Worm (Caenorhabditis elegans) whole organism, L4 larva: ENCODE results near the gene M01E10.3.

Experiments used
- F10B5.3 ChIP-seq: sonication (generic microtip); optimal IDR thresholded peaks from 2 replicates; lab custom pipeline; 2016; ENCODE audit warnings: mild to moderate bottlenecking, missing genetic modification characterization, missing compliant biosample characterization
- F49E8.2 ChIP-seq: sonication (generic microtip); optimal IDR thresholded peaks from 2 replicates; lab custom pipeline; 2016; ENCODE audit warnings: missing compliant biosample characterization, mild to moderate bottlenecking, missing genetic modification characterization, borderline replicate concordance
- T20F7.1 ChIP-seq: fragments of 200-800 bp; sonication (Bioruptor generic); optimal IDR thresholded peaks from 2 replicates; lab custom pipeline; 2018; ENCODE audit warnings: mild to moderate bottlenecking, missing genetic modification characterization, missing compliant biosample characterization
- Y48G9A.11 ChIP-seq: fragments of 200-800 bp; sonication (Bioruptor generic); IDR thresholded peaks from 2 replicates; pipeline ENCODE4 v1.3.6; 2022; ENCODE audit warnings: missing genetic modification reagents, missing genetic modification characterization, missing compliant biosample characterization
- Y5F2A.4 ChIP-seq: fragments of 200-800 bp; sonication (Bioruptor generic); optimal IDR thresholded peaks from 2 replicates; lab custom pipeline; 2018; ENCODE audit warnings: mild to moderate bottlenecking, missing genetic modification characterization, missing compliant biosample characterization
- arid-1 ChIP-seq: fragments of 200-800 bp; sonication (Bioruptor generic); conservative IDR thresholded peaks from 2 replicates; pipeline ENCODE4 v1.3.6; 2022; ENCODE audit warnings: missing genetic modification reagents, missing genetic modification characterization, missing compliant biosample characterization
- ceh-20 ChIP-seq: fragments of 200-800 bp; sonication (Bioruptor generic); IDR thresholded peaks from 2 replicates; pipeline ENCODE4 v1.3.6; 2022; ENCODE audit warnings: missing genetic modification reagents, missing genetic modification characterization, missing compliant biosample characterization
- ceh-32 ChIP-seq: sonication (generic microtip); optimal IDR thresholded peaks from 2 replicates; lab custom pipeline; 2016; ENCODE audit warnings: mild to moderate bottlenecking, missing genetic modification characterization, missing compliant biosample characterization; ENCODE audit not compliant: poor library complexity
- ceh-44 ChIP-seq: fragments of 200-800 bp; sonication (Bioruptor generic); IDR thresholded peaks from 2 replicates; pipeline ENCODE4 v1.3.6; 2022; ENCODE audit warnings: missing genetic modification reagents, missing genetic modification characterization, missing compliant biosample characterization
- ceh-82 ChIP-seq: sonication (generic microtip); optimal IDR thresholded peaks from 2 replicates; lab custom pipeline; 2017; ENCODE audit warnings: missing biosample characterization, missing genetic modification characterization
- dmd-6 ChIP-seq: fragments of 200-800 bp; sonication (Bioruptor generic); IDR thresholded peaks from 2 replicates; pipeline ENCODE4 v1.3.6; 2022; ENCODE audit warnings: missing genetic modification reagents, missing genetic modification characterization, missing compliant biosample characterization
- dmd-8 ChIP-seq: fragments of 200-800 bp; sonication (Bioruptor generic); IDR thresholded peaks from 2 replicates; pipeline ENCODE4 v1.3.6; 2022; ENCODE audit warnings: missing genetic modification characterization, missing compliant biosample characterization
- dpl-1 ChIP-seq: fragments of 150-350 bp; optimal IDR thresholded peaks from 2 replicates; lab custom pipeline; 2014; ENCODE audit warnings: missing biosample characterization, missing genetic modification reagents, missing genetic modification characterization
- dve-1 ChIP-seq: sonication (generic microtip); optimal IDR thresholded peaks from 2 replicates; lab custom pipeline; 2017; ENCODE audit warnings: antibody characterized with exemption, mild to moderate bottlenecking, missing genetic modification characterization, missing compliant biosample characterization; ENCODE audit not compliant: insufficient read depth
- egl-27 ChIP-seq: sonication (generic microtip); optimal IDR thresholded peaks from 3 replicates; lab custom pipeline; 2017; ENCODE audit warnings: missing biosample characterization, missing genetic modification reagents, missing genetic modification characterization
- fkh-10 ChIP-seq: fragments of 150-350 bp; optimal IDR thresholded peaks from 2 replicates; lab custom pipeline; 2014; ENCODE audit warnings: missing biosample characterization, missing genetic modification reagents, missing genetic modification characterization
- fos-1 ChIP-seq: fragments of 150-350 bp; optimal IDR thresholded peaks from 2 replicates; lab custom pipeline; 2014; ENCODE audit warnings: missing biosample characterization, missing genetic modification characterization
- hmg-1.1 ChIP-seq: fragments of 200-800 bp; sonication (Bioruptor generic); IDR thresholded peaks from 2 replicates; pipeline ENCODE4 v1.3.6; 2022; ENCODE audit warnings: missing genetic modification reagents, missing genetic modification characterization, missing compliant biosample characterization
- jun-1 ChIP-seq: fragments of 150-350 bp; optimal IDR thresholded peaks from 2 replicates; lab custom pipeline; 2014; ENCODE audit warnings: missing biosample characterization, missing genetic modification reagents, missing genetic modification characterization
- lim-7 ChIP-seq: fragments of 200-800 bp; sonication (Bioruptor generic); IDR thresholded peaks from 2 replicates; pipeline ENCODE4 v1.3.6; 2022; ENCODE audit warnings: missing genetic modification characterization, missing compliant biosample characterization
- lin-38 ChIP-seq: fragments of 200-800 bp; sonication (Bioruptor generic); IDR thresholded peaks from 2 replicates; pipeline ENCODE4 v1.3.6; 2022; ENCODE audit warnings: missing genetic modification reagents, missing genetic modification characterization, missing compliant biosample characterization
- madf-5 ChIP-seq, 2 experiments: fragments of 200-800 bp; sonication (Bioruptor generic); IDR thresholded peaks; 2 replicates each; pipeline ENCODE4 v1.3.6; 2022; ENCODE audit warnings: missing compliant biosample characterization in 2 of 2, missing genetic modification characterization in 2 of 2
- madf-9 ChIP-seq: fragments of 200-800 bp; sonication (Bioruptor generic); conservative IDR thresholded peaks from 2 replicates; pipeline ENCODE4 v1.3.6; 2022; ENCODE audit warnings: missing genetic modification reagents, missing genetic modification characterization, missing compliant biosample characterization
- mdt-29 ChIP-seq: fragments of 200-800 bp; sonication (Bioruptor generic); IDR thresholded peaks from 2 replicates; pipeline ENCODE4 v1.3.6; 2022; ENCODE audit warnings: missing genetic modification reagents, missing genetic modification characterization, missing compliant biosample characterization
- mes-2 ChIP-seq: sonication (generic microtip); optimal IDR thresholded peaks from 2 replicates; lab custom pipeline; 2016; ENCODE audit warnings: missing genotype, mild to moderate bottlenecking, missing genetic modification characterization, missing compliant biosample characterization; ENCODE audit not compliant: poor library complexity, severe bottlenecking
- mxl-3 ChIP-seq: fragments of 200-800 bp; sonication (Bioruptor generic); optimal IDR thresholded peaks from 2 replicates; lab custom pipeline; 2018; ENCODE audit warnings: mild to moderate bottlenecking, missing genetic modification characterization, missing compliant biosample characterization
- nhr-10 ChIP-seq: fragments of 150-350 bp; optimal IDR thresholded peaks from 2 replicates; lab custom pipeline; 2014; ENCODE audit warnings: missing biosample characterization, missing genetic modification characterization
- nhr-111 ChIP-seq: fragments of 200-800 bp; sonication (Bioruptor generic); optimal IDR thresholded peaks from 2 replicates; lab custom pipeline; 2018; ENCODE audit warnings: mild to moderate bottlenecking, missing genetic modification characterization, missing compliant biosample characterization
- nhr-25 ChIP-seq: sonication (generic microtip); optimal IDR thresholded peaks from 2 replicates; lab custom pipeline; 2017; ENCODE audit warnings: missing genetic modification characterization, mild to moderate bottlenecking, missing compliant biosample characterization, antibody characterized with exemption, moderate library complexity, borderline replicate concordance; ENCODE audit not compliant: insufficient read depth
- nhr-41 ChIP-seq: fragments of 200-800 bp; sonication (Bioruptor generic); IDR thresholded peaks from 2 replicates; pipeline ENCODE4 v1.3.6; 2022; ENCODE audit warnings: missing genetic modification reagents, missing genetic modification characterization, missing compliant biosample characterization
- php-3 ChIP-seq: fragments of 200-800 bp; sonication (Bioruptor generic); IDR thresholded peaks from 2 replicates; pipeline ENCODE4 v1.3.6; 2022; ENCODE audit warnings: missing genetic modification reagents, missing genetic modification characterization, missing compliant biosample characterization
- sdz-12 ChIP-seq: fragments of 200-800 bp; sonication (Bioruptor generic); optimal IDR thresholded peaks from 2 replicates; lab custom pipeline; 2018; ENCODE audit warnings: mild to moderate bottlenecking, missing genetic modification characterization, missing compliant biosample characterization
- skn-1 ChIP-seq: fragments of 150-350 bp; optimal IDR thresholded peaks from 2 replicates; lab custom pipeline; 2014; ENCODE audit warnings: missing biosample characterization, missing genetic modification characterization
- snpc-4 ChIP-seq: fragments of 150-350 bp; optimal IDR thresholded peaks from 2 replicates; lab custom pipeline; 2014; ENCODE audit warnings: missing biosample characterization, missing genetic modification characterization
- tag-97 ChIP-seq: fragments of 200-800 bp; sonication (Bioruptor generic); IDR thresholded peaks from 2 replicates; pipeline ENCODE4 v1.3.6; 2022; ENCODE audit warnings: missing genetic modification characterization, missing compliant biosample characterization
- unc-62 ChIP-seq, 3 experiments: fragments of 150-350 bp in 1 of 3; sonication (generic microtip); optimal IDR thresholded peaks in 2 of 3; peaks in 1 of 3; 1 replicate in 1 of 3; 2 replicates in 2 of 3; lab custom pipeline; 2014 to 2017; ENCODE audit warnings: missing biosample characterization in 3 of 3, missing genetic modification characterization in 3 of 3, missing genetic modification reagents in 3 of 3, missing genotype in 1 of 3
- zag-1 ChIP-seq: fragments of 150-350 bp; optimal IDR thresholded peaks from 2 replicates; lab custom pipeline; 2014; ENCODE audit warnings: missing biosample characterization, missing genetic modification characterization
- zip-11 ChIP-seq: fragments of 200-800 bp; sonication (Bioruptor generic); IDR thresholded peaks from 2 replicates; pipeline ENCODE4 v1.3.6; 2022; ENCODE audit warnings: missing genetic modification characterization, missing compliant biosample characterization
- zip-2 ChIP-seq: fragments of 150-350 bp; optimal IDR thresholded peaks from 2 replicates; lab custom pipeline; 2014; ENCODE audit warnings: missing biosample characterization, missing genetic modification characterization

Gene M01E10.3

DNA sequence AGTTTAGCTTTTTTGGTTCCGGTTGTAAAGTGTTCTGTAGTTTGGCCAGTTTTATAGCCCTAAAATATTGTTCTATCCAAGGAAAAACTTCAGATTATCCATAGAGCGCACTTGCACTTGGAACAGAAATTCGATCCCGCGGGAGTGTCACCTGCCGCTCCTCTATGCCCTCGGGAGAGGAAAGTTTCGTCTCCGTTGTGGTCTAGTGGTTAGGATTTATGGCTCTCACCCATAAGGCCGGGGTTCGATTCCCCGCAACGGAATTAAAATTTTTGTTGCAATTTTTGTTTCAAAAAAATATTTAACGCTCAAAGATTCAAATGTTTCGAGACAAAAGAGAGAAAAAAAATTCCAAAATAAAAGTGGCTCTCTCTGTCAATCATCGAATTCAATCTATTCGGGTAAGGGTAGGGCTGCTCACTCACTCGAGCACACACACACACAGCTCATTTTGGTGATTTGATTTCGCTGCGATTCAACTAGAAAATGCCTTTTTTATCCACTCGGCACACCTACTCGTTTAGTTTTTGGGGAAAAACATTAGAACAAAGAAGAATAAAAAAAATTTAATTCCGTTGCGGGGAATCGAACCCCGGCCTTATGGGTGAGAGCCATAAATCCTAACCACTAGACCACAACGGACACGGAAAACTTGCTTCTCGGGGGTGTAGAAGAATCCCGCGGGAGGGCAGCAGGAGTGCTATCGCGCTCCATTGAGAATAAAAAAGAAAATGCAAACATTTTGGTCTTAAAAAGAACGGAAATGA is 21.5 kb downstream of the M01E10.3 start (continued):
- peak; percentile 80 to 81; a peak in 2 of 4 replicates for TF ChIP-seq madf-5 (GFP tag; IDR thresholded peaks at IDR 0.05; lab: Robert Waterston, UW)
- TF ChIP-seq arid-1: peak; percentile 68; the same call in 1 of the 2 replicates
- TF ChIP-seq ceh-32 (tag; lab: Kevin White, UChicago): no peak
- no peak for TF ChIP-seq nhr-10 (tag; lab: Kevin White, UChicago)
- no peak for TF ChIP-seq F49E8.2 (tag; lab: Kevin White, UChicago)
- TF ChIP-seq mdt-29 (GFP tag; lab: Robert Waterston, UW): no peak
- TF ChIP-seq T20F7.1 (GFP tag; lab: Kevin White, UChicago): no peak
- peak; percentile 34 for TF ChIP-seq dve-1 (tag; lab: Kevin White, UChicago)
- TF ChIP-seq mes-2 (tag; lab: Kevin White, UChicago): peak; percentile 70
- no peak for TF ChIP-seq mxl-3 (GFP tag; lab: Kevin White, UChicago)
- TF ChIP-seq lin-38 (GFP tag; lab: Robert Waterston, UW): peak; percentile 97
- no peak for TF ChIP-seq nhr-111 (GFP tag; lab: Kevin White, UChicago)
- peak; percentile 29 for TF ChIP-seq dmd-6 (GFP tag; lab: Robert Waterston, UW)
- 0 out of 2 replicates have a peak, but pooled peaks have one; percentile 21 for TF ChIP-seq tag-97 (GFP tag; lab: Robert Waterston, UW)
- TF ChIP-seq dmd-8 (GFP tag; lab: Robert Waterston, UW): peak; percentile 81
- no peak for TF ChIP-seq Y5F2A.4
- TF ChIP-seq egl-27: no peak
- peak; percentile 84 for TF ChIP-seq lim-7 (GFP tag; lab: Robert Waterston, UW)
- TF ChIP-seq ceh-82: no peak
- TF ChIP-seq hmg-1.1 (GFP tag; lab: Robert Waterston, UW): peak; percentile 42
- peak; percentile 29; the same call in 1 of the 2 replicates for TF ChIP-seq Y48G9A.11
- TF ChIP-seq zip-2 (tag; lab: Kevin White, UChicago): no peak
- no peak for TF ChIP-seq fos-1 (tag; lab: Kevin White, UChicago)
- no peak for TF ChIP-seq snpc-4
- peak in 1 of 2 experiments; percentile 52 for TF ChIP-seq unc-62 (GFP tag; optimal IDR thresholded peaks at IDR 0.05 in 1 of 2; lab: Kevin White, UChicago)
- TF ChIP-seq unc-62 (tag; optimal IDR thresholded peaks at IDR 0.05; lab: Kevin White, UChicago): no peak
- peak; percentile 19 for TF ChIP-seq fkh-10 (GFP tag; lab: Kevin White, UChicago)
- TF ChIP-seq jun-1 (tag; lab: Kevin White, UChicago): no peak
- TF ChIP-seq dpl-1 (GFP tag; lab: Kevin White, UChicago): peak; percentile 11
- peak; percentile 19; the same call in 1 of the 2 replicates for TF ChIP-seq madf-9
- peak; percentile 72; the same call in 1 of the 2 replicates for TF ChIP-seq ceh-44 (GFP tag; lab: Robert Waterston, UW)
- TF ChIP-seq skn-1 (tag; lab: Kevin White, UChicago): no peak
- no peak for TF ChIP-seq php-3 (GFP tag; lab: Robert Waterston, UW)
- TF ChIP-seq sdz-12: no peak
- TF ChIP-seq ceh-20 (GFP tag; lab: Robert Waterston, UW): 0 out of 2 replicates have a peak, but pooled peaks have one; percentile 8
- TF ChIP-seq nhr-25: no peak
- TF ChIP-seq F10B5.3 (tag; lab: Kevin White, UChicago): no peak
- TF ChIP-seq zag-1 (tag; lab: Kevin White, UChicago): no peak
- TF ChIP-seq nhr-41 (GFP tag; lab: Robert Waterston, UW): 0 out of 2 replicates have a peak, but pooled peaks have one; percentile 14
- TF ChIP-seq zip-11 (GFP tag; lab: Robert Waterston, UW): no peak
